Fruit fly (Drosophila melanogaster): ENCODE data around the gene shep.

Gene shep

dm6 chr3L:5187572-5187934, 90.2 kb downstream of the shep start (continued):
- no peak for TF ChIP-seq cwo (GFP tag; optimal IDR thresholded peaks at IDR 0.05)
- TF ChIP-seq CoRest (tag; optimal IDR thresholded peaks at IDR 0.05): peak; percentile 53
- TF ChIP-seq Ravus (GFP tag; IDR thresholded peaks at IDR 0.05): no peak
- TF ChIP-seq CG1024 (GFP tag; IDR thresholded peaks at IDR 0.05): peak; percentile 54
- peak; percentile 57 for TF ChIP-seq B-H1 (GFP tag; IDR thresholded peaks at IDR 0.05)
- no peak for TF ChIP-seq CG11093 (GFP tag; IDR thresholded peaks at IDR 0.05)
- no peak for TF ChIP-seq CG30020 (tag; optimal IDR thresholded peaks at IDR 0.05)
- no peak for TF ChIP-seq crp (GFP tag; optimal IDR thresholded peaks at IDR 0.05)
- TF ChIP-seq Hmx (GFP tag; optimal IDR thresholded peaks at IDR 0.05): peak; percentile 11
- TF ChIP-seq TFAM (GFP tag; optimal IDR thresholded peaks at IDR 0.05): peak; percentile 32
- TF ChIP-seq Lim3 (GFP tag; IDR thresholded peaks at IDR 0.05): no peak
- TF ChIP-seq Dip2 (GFP tag; IDR thresholded peaks at IDR 0.05): no peak
- TF ChIP-seq Sox100B (GFP tag; optimal IDR thresholded peaks at IDR 0.05): peak; percentile 6
- TF ChIP-seq dmrt99B (tag; optimal IDR thresholded peaks at IDR 0.05): peak; percentile 59
- TF ChIP-seq gem (tag; optimal IDR thresholded peaks at IDR 0.05): peak; percentile 80
- TF ChIP-seq CG17802 (tag; optimal IDR thresholded peaks at IDR 0.05): peak; percentile 40
- peak; percentile 8 for TF ChIP-seq fd3F (GFP tag; optimal IDR thresholded peaks at IDR 0.05)
- TF ChIP-seq dmrt11E (tag; optimal IDR thresholded peaks at IDR 0.05): peak; percentile 85
- TF ChIP-seq emc (GFP tag; optimal IDR thresholded peaks at IDR 0.05): no peak
- no peak for TF ChIP-seq CG9876 (GFP tag; optimal IDR thresholded peaks at IDR 0.05)
- peak; percentile 13 for TF ChIP-seq D19B (GFP tag; optimal IDR thresholded peaks at IDR 0.05)
- TF ChIP-seq pnt (GFP tag; optimal IDR thresholded peaks at IDR 0.05): no peak
- peak; percentile 35; the same call in 1 of the 2 replicates for TF ChIP-seq wor (GFP tag; IDR thresholded peaks at IDR 0.05)
- peak; percentile 8 for TF ChIP-seq CrebB (tag; optimal IDR thresholded peaks at IDR 0.05)
- TF ChIP-seq Blimp-1 (GFP tag; optimal IDR thresholded peaks at IDR 0.05): peak; percentile 77
- no peak for TF ChIP-seq CG8290 (GFP tag; optimal IDR thresholded peaks at IDR 0.05)
- TF ChIP-seq CG8290 (tag; optimal IDR thresholded peaks at IDR 0.05): peak in 1 of 2 experiments; percentile 65
- no peak for TF ChIP-seq CG12299 (tag; optimal IDR thresholded peaks at IDR 0.05)
- TF ChIP-seq HHEX (GFP tag; optimal IDR thresholded peaks at IDR 0.05): peak; percentile 23
- no peak for TF ChIP-seq YL-1 (GFP tag; optimal IDR thresholded peaks at IDR 0.05)
- no peak for TF ChIP-seq Fer2 (tag; optimal IDR thresholded peaks at IDR 0.05)
- TF ChIP-seq Drgx (GFP tag; IDR thresholded peaks at IDR 0.05): peak; percentile 45; the same call in 1 of the 2 replicates
- peak; percentile 74 for TF ChIP-seq Abd-B (GFP tag; optimal IDR thresholded peaks at IDR 0.05)
- TF ChIP-seq pzg (GFP tag; optimal IDR thresholded peaks at IDR 0.05): no peak
- no peak for TF ChIP-seq CG11696 (GFP tag; IDR thresholded peaks at IDR 0.05)
- TF ChIP-seq CG2875 (GFP tag; optimal IDR thresholded peaks at IDR 0.05): no peak
- TF ChIP-seq CG17829 (tag; optimal IDR thresholded peaks at IDR 0.05): peak; percentile 63
- TF ChIP-seq CG3163 (GFP tag; optimal IDR thresholded peaks at IDR 0.05): no peak
- TF ChIP-seq CG4730 (GFP tag; IDR thresholded peaks at IDR 0.05): peak; percentile 52; the same call in 1 of the 2 replicates
- no peak for TF ChIP-seq CG12659 (GFP tag; optimal IDR thresholded peaks at IDR 0.05)
- no peak for TF ChIP-seq Antp (GFP tag; optimal IDR thresholded peaks at IDR 0.05)
- TF ChIP-seq PHDP (tag; optimal IDR thresholded peaks at IDR 0.05): peak; percentile 73
- no peak for TF ChIP-seq MTF-1 (GFP tag; optimal IDR thresholded peaks at IDR 0.05; ENCODE audit: borderline replicate concordance)
- TF ChIP-seq CG13894 (tag; optimal IDR thresholded peaks at IDR 0.05): no peak
- TF ChIP-seq Tbp (GFP tag; optimal IDR thresholded peaks at IDR 0.05): no peak
- TF ChIP-seq Scr (GFP tag; IDR thresholded peaks at IDR 0.05; ENCODE audit: partially characterized antibody): no peak
- no peak for TF ChIP-seq NK7.1 (GFP tag; optimal IDR thresholded peaks at IDR 0.05)
- TF ChIP-seq CG4282 (GFP tag; optimal IDR thresholded peaks at IDR 0.05): no peak
- TF ChIP-seq Opbp (GFP tag; IDR thresholded peaks at IDR 0.05; ENCODE audit: partially characterized antibody): no peak
- TF ChIP-seq CG18262 (tag; optimal IDR thresholded peaks at IDR 0.05): peak; percentile 55
- no peak for TF ChIP-seq CG33213 (GFP tag; optimal IDR thresholded peaks at IDR 0.05)

Data from whole organism, embryonic.